Worm (Caenorhabditis elegans) whole organism, midembryonic: ENCODE measurements around the gene Y17G9B.4.
A peak's percentile ranks its signal among the peaks of the same experiment; 100 is the strongest.

ENCODE experiments used
- T22C8.4 ChIP-seq: fragments of 200-800 bp; sonication (Bioruptor generic); IDR thresholded peaks from 2 replicates; pipeline ENCODE4 v1.3.6; 2022; ENCODE audit warnings: missing genetic modification characterization, missing compliant biosample characterization
- cog-1 ChIP-seq: sonication (generic microtip); optimal IDR thresholded peaks from 2 replicates; lab custom pipeline; 2016; ENCODE audit warnings: missing genetic modification characterization, missing compliant biosample characterization
- flt-1 ChIP-seq: fragments of 200-800 bp; sonication (Bioruptor generic); IDR thresholded peaks from 2 replicates; pipeline ENCODE4 v1.3.6; 2022; ENCODE audit warnings: missing genetic modification characterization, missing compliant biosample characterization
- klf-2 ChIP-seq: fragments of 200-800 bp; sonication (Bioruptor generic); conservative IDR thresholded peaks from 2 replicates; pipeline ENCODE4 v1.3.6; 2022; ENCODE audit warnings: missing genetic modification reagents, missing genetic modification characterization, missing compliant biosample characterization
- med-1 ChIP-seq: sonication (generic microtip); optimal IDR thresholded peaks from 2 replicates; lab custom pipeline; 2017; ENCODE audit warnings: missing genetic modification characterization, mild to moderate bottlenecking, missing compliant biosample characterization, antibody characterized with exemption, missing genetic modification reagents; ENCODE audit not compliant: insufficient read depth
- ref-1 ChIP-seq: fragments of 200-800 bp; sonication (Bioruptor generic); conservative IDR thresholded peaks from 2 replicates; pipeline ENCODE4 v1.3.6; 2022; ENCODE audit warnings: missing genetic modification reagents, missing genetic modification characterization, missing compliant biosample characterization
- tab-1 ChIP-seq: fragments of 200-800 bp; sonication (Bioruptor generic); IDR thresholded peaks from 2 replicates; pipeline ENCODE4 v1.3.6; 2022; ENCODE audit warnings: missing genetic modification characterization, missing compliant biosample characterization
- ztf-23 ChIP-seq: fragments of 200-800 bp; sonication (Bioruptor generic); IDR thresholded peaks from 2 replicates; pipeline ENCODE4 v1.3.6; 2022; ENCODE audit warnings: missing genetic modification reagents, missing genetic modification characterization, missing compliant biosample characterization
- ztf-29 ChIP-seq: fragments of 200-800 bp; sonication (Bioruptor generic); IDR thresholded peaks from 2 replicates; pipeline ENCODE4 v1.3.6; 2022; ENCODE audit warnings: missing genetic modification reagents, missing genetic modification characterization, missing compliant biosample characterization

Gene Y17G9B.4

DNA sequence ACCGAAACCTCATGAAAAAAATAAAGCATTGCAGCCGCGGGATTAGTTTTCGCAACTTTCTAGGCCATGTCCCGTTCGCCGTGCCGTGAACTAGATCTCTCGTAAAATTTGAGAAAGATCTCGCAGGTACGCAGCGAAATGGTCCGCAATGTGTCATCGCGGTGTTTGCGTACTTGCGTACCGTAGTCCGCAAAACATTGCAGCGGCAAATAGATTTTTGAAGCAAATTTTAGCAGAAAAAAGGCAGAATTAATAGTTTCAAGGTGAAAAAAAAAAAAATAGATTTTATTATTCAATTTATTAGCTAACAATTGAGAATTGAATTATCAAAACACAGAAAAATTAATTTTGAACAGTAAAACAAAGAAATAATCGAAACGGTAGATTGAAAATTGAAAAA, 24.0 kb upstream of the Y17G9B.4 start:
- TF ChIP-seq ztf-23 (peak; percentile 90), klf-2 (GFP tag; lab: Robert Waterston, UW) (peak; percentile 71), T22C8.4 (GFP tag; lab: Robert Waterston, UW) (peak; percentile 40; the same call in 1 of the 2 replicates), flt-1 (GFP tag; lab: Robert Waterston, UW) (peak; percentile 66), ztf-29 (peak; percentile 31; the same call in 1 of the 2 replicates), cog-1 (tag; lab: Kevin White, UChicago) (peak; percentile 49)

DNA sequence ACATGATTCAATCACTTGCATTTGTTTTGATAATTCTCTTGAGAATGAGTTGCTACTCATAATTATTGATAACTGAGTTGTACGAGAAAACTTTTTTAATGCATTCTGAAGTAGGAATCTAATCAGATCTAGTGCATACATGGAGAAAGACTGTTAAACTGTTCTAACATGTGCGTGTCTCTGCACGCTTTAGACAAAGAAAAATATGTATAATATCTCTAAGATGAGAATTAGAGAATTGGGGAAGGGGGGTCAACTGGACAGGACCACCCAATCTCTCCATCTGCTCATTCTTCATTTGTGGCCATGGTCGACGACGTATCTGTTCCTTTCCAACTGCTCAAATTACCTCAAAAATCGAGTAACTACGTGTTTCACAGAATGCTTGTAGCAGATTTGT, 14.7 kb upstream of the Y17G9B.4 start, which contains the start of gene fbxb-78:
TSS of gene fbxb-78 (plus strand) at position 301 of the 400 bp plus-strand sequence.
- TF ChIP-seq ref-1 (GFP tag; lab: Robert Waterston, UW): no peak
- TF ChIP-seq ztf-29: no peak
- TF ChIP-seq T22C8.4 (GFP tag; lab: Robert Waterston, UW): no peak
- TF ChIP-seq cog-1 (tag; lab: Kevin White, UChicago): no peak
- TF ChIP-seq med-1: no peak
- no peak for TF ChIP-seq flt-1 (GFP tag; lab: Robert Waterston, UW)
- TF ChIP-seq klf-2 (GFP tag; lab: Robert Waterston, UW): no peak
- no peak for TF ChIP-seq tab-1
- TF ChIP-seq ztf-23: no peak

DNA sequence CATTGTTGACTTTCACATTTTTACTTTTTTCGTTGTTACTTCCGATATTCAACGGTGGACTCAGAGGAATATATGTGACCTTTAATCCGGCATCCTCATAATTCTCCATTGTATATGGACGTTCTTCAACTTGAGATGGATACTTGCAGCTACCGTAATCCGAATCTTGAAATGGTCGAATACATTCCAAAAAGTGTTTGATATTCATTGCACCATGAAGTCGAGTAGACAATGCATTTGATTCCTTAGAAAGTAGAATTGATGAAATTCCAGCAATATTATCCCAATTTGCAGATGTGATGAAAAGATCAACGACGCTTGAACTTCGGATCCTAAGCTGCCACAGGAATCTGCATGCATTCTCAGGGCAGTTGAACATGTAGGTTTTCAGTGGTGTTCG, 9.4 kb upstream of the Y17G9B.4 start:
- TF ChIP-seq cog-1 (tag; lab: Kevin White, UChicago) (no peak), ref-1 (GFP tag; lab: Robert Waterston, UW) (no peak), flt-1 (GFP tag; lab: Robert Waterston, UW) (no peak), ztf-23 (no peak), klf-2 (GFP tag; lab: Robert Waterston, UW) (no peak), tab-1 (no peak), ztf-29 (no peak), T22C8.4 (GFP tag; lab: Robert Waterston, UW) (no peak), med-1 (no peak)

DNA sequence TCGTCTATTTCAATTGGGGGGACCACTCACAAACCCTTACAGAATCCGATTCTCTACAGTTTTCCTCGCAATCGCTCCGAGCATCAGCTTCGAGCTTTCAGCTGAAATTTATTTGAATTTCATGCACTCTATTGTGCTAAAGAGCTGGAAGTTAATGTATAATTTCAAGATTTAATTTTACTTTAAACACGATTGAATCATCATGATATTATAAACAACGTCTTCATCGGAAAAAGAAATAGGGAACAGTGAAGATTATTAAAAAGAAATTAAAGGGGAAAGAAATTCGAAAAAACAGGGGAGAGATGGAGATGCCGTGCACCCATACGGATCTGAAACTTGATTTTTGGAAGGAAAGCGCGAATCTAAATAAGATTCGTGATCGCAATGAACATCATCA, 7.8 kb upstream of the Y17G9B.4 start, which contains the start of gene hoe-1:
TSS of gene hoe-1 (minus strand) at position 101 of the 400 bp plus-strand sequence.
- no peak for TF ChIP-seq tab-1
- TF ChIP-seq ref-1 (GFP tag; lab: Robert Waterston, UW): no peak
- TF ChIP-seq T22C8.4 (GFP tag; lab: Robert Waterston, UW): no peak
- TF ChIP-seq ztf-23: no peak
- no peak for TF ChIP-seq ztf-29
- no peak for TF ChIP-seq cog-1 (tag; lab: Kevin White, UChicago)
- TF ChIP-seq flt-1 (GFP tag; lab: Robert Waterston, UW): no peak
- TF ChIP-seq klf-2 (GFP tag; lab: Robert Waterston, UW): no peak
- no peak for TF ChIP-seq med-1

DNA sequence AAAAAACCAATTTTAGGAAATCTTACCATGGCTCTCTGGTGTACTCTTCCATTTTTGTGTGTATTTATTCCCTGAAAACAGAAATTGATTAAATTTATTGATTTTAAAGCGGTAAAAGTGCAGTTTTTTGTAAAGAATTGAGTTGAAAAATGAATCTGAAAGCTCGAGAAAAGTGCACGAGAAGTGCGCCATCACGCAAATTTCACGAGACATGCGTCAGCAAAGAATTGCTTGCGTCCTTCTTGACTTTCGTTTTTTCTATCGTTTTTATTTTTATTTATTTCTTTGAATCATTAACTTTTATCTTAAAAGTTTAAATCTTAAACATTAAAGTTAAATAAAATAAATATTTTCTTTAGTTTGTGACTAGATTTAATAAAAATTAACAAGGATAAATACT, 6.5 kb upstream of the Y17G9B.4 start, which contains the start of gene timm-17B.1:
TSS of gene timm-17B.1 (minus strand) at position 71 of the 400 bp plus-strand sequence.
- TF ChIP-seq klf-2 (GFP tag; lab: Robert Waterston, UW) (no peak), ztf-23 (no peak), tab-1 (no peak), med-1 (no peak), T22C8.4 (GFP tag; lab: Robert Waterston, UW) (no peak), ref-1 (GFP tag; lab: Robert Waterston, UW) (no peak), ztf-29 (no peak), flt-1 (GFP tag; lab: Robert Waterston, UW) (no peak), cog-1 (tag; lab: Kevin White, UChicago) (no peak)

DNA sequence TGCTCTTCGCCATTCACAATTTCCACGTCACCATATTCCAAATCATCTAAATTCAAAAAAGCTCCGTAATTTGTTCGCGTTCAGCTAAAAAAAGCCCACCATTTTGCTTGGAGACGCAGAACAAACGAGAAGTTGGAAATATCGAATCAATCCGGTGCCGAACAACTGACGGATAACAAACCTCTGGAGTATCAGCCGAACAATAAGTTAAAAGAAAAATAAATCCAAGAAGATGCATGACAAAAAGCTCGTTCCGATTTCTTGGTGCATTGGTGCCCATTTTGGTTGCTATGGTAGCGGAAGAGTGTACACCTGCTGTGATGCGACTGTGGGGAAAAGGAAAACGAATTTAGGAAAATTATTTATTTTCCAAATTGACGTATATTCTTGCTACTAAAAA, 4.4 kb upstream of the Y17G9B.4 start, which contains the start of gene tctn-1:
TSS of gene tctn-1 (minus strand) at position 280 of the 400 bp plus-strand sequence.
- TF ChIP-seq flt-1 (GFP tag; lab: Robert Waterston, UW) (no peak), klf-2 (GFP tag; lab: Robert Waterston, UW) (no peak), ztf-29 (no peak), T22C8.4 (GFP tag; lab: Robert Waterston, UW) (no peak), med-1 (no peak), ztf-23 (no peak), tab-1 (no peak), cog-1 (tag; lab: Kevin White, UChicago) (no peak), ref-1 (GFP tag; lab: Robert Waterston, UW) (no peak)

DNA sequence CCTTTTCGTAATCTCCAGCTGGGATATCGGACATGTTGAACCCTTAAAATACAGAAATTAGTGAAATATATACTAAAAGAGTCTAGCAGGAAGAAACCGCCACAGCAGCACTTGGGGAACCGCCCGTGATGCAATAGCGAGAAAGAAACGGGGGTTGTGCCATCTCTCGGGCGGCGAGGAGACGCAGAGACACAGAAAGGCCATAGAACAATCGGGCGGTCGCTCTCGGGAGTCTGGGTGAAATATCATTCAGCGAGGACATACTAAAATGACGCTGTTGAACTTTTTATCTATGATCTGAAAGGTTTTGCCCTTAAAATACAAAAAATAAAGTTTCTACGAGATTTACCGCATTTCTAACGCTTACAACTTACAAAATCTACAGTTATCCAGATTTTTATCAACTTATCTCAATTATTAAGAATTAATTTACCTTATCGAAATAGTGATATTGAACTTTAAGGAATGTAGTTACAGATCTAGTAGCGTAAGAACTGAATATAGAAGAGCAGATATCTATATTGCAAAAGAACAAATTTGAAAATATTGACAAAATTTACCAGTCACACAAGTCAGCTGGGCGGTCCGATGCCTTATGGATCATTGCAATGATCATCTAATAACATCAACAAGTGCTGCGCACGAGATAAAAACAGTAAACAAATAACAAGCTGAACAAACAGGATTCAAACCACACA, 3.4 kb upstream of the Y17G9B.4 start, which contains the start of gene cyc-2.1:
TSS of gene cyc-2.1 (minus strand) at position 605 of the 698 bp plus-strand sequence.
- TF ChIP-seq ztf-23 (0 out of 2 replicates have a peak, but pooled peaks have one; percentile 46), flt-1 (GFP tag; lab: Robert Waterston, UW) (0 out of 2 replicates have a peak, but pooled peaks have one; percentile 58), med-1 (no peak)

DNA sequence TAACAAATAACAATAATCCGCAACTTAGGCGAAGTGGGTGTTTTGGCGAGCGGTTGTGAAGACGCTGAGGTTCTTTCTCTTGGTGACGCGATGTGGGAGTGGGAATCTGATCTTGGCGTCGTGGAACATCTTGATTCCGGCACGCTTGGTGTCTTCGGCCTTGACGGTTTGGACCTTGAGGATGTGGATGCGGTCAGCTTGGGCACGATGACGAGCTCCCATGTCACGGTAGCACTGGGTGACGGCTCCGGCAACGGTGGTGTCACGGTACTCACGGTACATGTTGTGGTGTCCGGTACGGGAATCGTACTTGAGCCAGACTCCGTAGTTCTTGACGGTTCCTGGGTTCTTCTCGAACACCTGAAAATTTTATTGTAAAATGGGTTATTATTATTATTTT, 2.8 kb upstream of the Y17G9B.4 start:
- TF ChIP-seq ztf-23: 0 out of 2 replicates have a peak, but pooled peaks have one; percentile 30
- TF ChIP-seq ztf-29: no peak
- TF ChIP-seq flt-1 (GFP tag; lab: Robert Waterston, UW): peak; percentile 56; the same call in 1 of the 2 replicates

DNA sequence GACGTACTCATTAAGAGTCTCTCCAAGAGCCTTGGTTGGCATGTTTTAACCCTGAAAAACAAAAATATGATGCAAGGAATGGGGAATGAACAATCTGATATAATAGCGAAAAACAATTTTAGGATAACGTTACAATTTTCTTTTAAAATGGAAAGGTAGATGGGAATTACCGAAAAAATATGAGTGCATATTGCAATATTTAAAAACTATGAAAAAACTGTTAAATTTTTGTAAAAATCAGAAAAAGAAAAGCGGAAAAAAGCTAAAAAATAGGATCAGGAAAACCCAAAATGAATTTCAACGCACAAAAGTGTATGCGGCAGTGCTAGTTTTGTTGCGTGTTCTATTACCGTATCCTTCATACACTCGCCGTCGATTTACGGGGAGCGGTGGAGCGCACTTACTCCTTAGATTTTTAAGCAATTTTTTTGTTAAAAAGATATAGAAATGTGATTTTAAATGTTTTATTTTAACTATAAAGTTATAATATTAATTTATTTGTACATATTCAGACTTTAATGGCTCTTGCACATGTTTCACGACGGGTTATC, 2.1 kb upstream of the Y17G9B.4 start, which contains the start of the genes rpl-20 and Y17G9B.5:
TSS of gene rpl-20 (minus strand) at position 51 of the 551 bp plus-strand sequence.
TSS of gene Y17G9B.5 (plus strand) at position 513 of the 551 bp plus-strand sequence.
- TF ChIP-seq ztf-23 (peak; percentile 95), T22C8.4 (GFP tag; lab: Robert Waterston, UW) (peak; percentile 75), klf-2 (GFP tag; lab: Robert Waterston, UW) (peak; percentile 41; the same call in 1 of the 2 replicates), tab-1 (peak; percentile 58; the same call in 1 of the 2 replicates), med-1 (peak; percentile 36), ref-1 (GFP tag; lab: Robert Waterston, UW) (0 out of 2 replicates have a peak, but pooled peaks have one; percentile 31), ztf-29 (peak; percentile 85), flt-1 (GFP tag; lab: Robert Waterston, UW) (peak; percentile 94), cog-1 (tag; lab: Kevin White, UChicago) (peak; percentile 99)
